Worm (Caenorhabditis elegans) whole organism, L4/young adult: ENCODE data around the gene Y39G8C.2.
"Not testable (repeated sequence)": the region's sequence is repeated elsewhere in the genome, so short reads cannot be mapped to it uniquely, and the experiment has no call there.

Source experiments
- W03F9.2 ChIP-seq: fragments of 150-350 bp; optimal IDR thresholded peaks from 2 replicates; lab custom pipeline; 2014; ENCODE audit warnings: missing biosample characterization, missing genetic modification characterization
- dao-5 ChIP-seq: sonication (generic microtip); optimal IDR thresholded peaks from 2 replicates; lab custom pipeline; 2016; ENCODE audit warnings: missing genotype, missing genetic modification characterization, moderate library complexity, missing compliant biosample characterization
- him-1 ChIP-seq: sonication (generic microtip); optimal IDR thresholded peaks from 2 replicates; lab custom pipeline; 2016; ENCODE audit warnings: missing genotype, missing genetic modification reagents, missing genetic modification characterization, missing compliant biosample characterization

Y39G8C.2 gene

DNA sequence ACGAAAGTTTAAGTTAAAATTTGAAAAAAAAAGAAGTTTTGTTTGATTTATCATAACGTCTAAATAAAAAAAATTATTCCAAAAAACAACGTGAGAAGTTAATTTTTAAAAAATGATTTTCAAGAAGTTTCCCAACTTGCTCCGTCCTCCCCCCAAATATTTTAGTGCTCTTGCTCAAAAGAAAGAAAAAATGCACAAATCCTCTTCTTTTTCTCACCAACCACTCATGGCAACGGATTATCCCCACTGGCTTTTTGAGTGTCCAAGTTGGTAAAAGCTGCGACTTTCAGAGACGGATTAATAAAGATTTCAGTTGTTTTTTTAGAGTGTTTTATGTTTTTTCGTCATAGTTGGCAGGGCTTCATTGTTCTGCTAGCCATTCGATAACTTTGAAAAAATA, at the start of gene Y39G8C.2:
Gene Y39G8C.2, minus strand, starts transcription at position 101 of the 400 bp plus-strand sequence.
- TF ChIP-seq him-1: no peak
- TF ChIP-seq W03F9.2 (tag; lab: Kevin White, UChicago): no peak

- TF ChIP-seq W03F9.2 (tag; lab: Kevin White, UChicago): peak; percentile 27
- TF ChIP-seq him-1: no peak
- TF ChIP-seq dao-5 (tag; lab: Kevin White, UChicago): no peak
These were observed 46.4 kb upstream of the Y39G8C.2 start, which contains the start of gene W03H9.2 for ce11 chrII:14143838-14144268. Gene W03H9.2, minus strand, starts transcription at chrII:14143869.

DNA sequence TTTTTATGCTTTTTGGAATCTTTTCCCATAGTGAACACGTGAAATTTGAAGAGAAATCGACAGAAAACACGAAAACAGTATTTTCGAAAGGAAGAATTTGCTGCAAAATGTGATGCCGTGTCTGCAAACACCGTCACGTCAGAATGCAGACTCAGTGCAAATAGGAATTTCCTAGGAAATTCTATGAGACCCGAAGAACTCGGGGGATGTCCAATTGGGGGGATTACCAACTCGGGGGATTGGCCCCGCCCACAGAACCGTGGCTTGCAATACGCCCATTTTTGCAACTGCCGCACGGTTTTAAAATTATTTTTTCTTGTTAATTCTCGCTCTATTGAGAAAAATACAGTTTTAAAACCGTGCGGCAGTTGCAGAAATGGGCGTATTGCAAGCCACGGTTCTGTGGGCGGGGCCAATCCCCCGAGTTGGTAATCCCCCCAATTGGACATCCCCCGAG, 44.7 kb upstream of the Y39G8C.2 start, which contains the start of gene cacn-1:
Gene cacn-1, minus strand, starts transcription at position 51 of the 457 bp plus-strand sequence.
- not testable (repeated sequence) for TF ChIP-seq him-1; W03F9.2 (tag; lab: Kevin White, UChicago); dao-5 (tag; lab: Kevin White, UChicago)

- TF ChIP-seq him-1: no peak
- no peak for TF ChIP-seq dao-5 (tag; lab: Kevin White, UChicago)
- no peak for TF ChIP-seq W03F9.2 (tag; lab: Kevin White, UChicago)
These were observed 41.5 kb upstream of the Y39G8C.2 start for ce11 chrII:14138849-14139419.

DNA sequence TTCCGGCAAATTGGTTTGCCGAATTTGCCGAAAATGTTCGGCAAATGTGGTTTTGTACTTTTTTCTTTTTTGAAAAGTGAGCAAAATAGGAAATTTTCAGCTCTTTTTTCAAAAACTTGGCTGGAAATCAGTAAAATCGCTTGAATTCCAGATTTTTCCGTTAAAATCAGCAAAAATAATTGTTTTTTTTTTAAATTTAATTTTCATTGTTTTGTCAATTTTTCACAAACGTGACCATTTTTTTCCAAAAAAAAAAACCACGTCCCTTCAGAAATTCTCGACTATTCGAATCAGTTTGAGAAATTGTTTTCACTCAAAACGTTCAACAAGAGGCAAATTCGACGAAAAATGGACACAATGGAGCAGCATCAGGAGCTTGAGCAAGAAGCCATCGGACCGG, 40.1 kb upstream of the Y39G8C.2 start, which contains the start of gene K09E4.1:
Gene K09E4.1, plus strand, starts transcription at position 301 of the 400 bp plus-strand sequence.
- TF ChIP-seq W03F9.2 (tag; lab: Kevin White, UChicago): no peak
- TF ChIP-seq him-1: no peak

- TF ChIP-seq dao-5 (tag; lab: Kevin White, UChicago): no peak
- no peak for TF ChIP-seq W03F9.2 (tag; lab: Kevin White, UChicago)
- no peak for TF ChIP-seq him-1
These were observed 38.9 kb upstream of the Y39G8C.2 start for ce11 chrII:14136302-14136701.

ce11 chrII:14132733-14133132, 35.3 kb upstream of the Y39G8C.2 start, which contains the start of gene algn-3:
Gene algn-3, minus strand, starts transcription at chrII:14132833.
- TF ChIP-seq him-1: no peak
- no peak for TF ChIP-seq W03F9.2 (tag; lab: Kevin White, UChicago)
- no peak for TF ChIP-seq dao-5 (tag; lab: Kevin White, UChicago)

DNA sequence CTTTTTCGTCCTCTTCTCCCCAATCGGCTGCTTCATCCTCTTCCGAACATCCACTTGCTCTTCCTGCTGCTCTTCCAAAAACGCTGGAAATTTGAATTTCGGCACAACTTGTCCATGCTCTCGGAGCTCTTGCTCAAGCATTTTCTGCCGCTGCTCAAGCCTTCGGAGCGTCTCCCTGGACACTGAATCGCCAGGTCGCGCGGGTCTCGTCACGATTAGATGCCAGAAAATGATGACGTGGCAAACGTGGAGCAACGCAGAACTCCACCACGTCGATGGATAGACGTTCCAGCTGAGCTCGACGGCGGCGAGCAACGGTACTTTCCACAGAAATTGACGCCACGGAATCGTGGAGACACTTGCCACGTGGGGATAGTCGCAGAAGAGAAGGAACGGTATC, 31.8 kb upstream of the Y39G8C.2 start:
- TF ChIP-seq him-1: no peak

DNA sequence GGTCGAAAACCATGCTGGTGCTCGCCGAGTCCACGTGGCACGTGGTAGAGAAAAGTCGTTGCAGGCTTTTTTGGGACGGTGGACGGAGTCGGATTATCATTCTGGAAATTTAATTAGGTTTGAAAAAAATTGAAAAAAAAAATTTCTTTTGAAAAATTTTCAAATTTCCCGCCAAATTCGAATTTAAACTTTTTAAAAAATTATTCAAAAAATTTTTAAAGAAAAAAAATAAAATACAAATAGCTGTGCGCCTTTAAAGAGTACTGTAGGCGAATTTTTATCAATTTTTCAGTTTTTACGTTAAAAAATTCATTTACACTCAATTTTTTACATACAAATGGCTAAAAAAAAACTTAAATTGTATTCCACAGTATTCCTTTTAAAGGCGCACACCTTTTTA, 29.4 kb upstream of the Y39G8C.2 start, which contains the start of gene K09E4.3:
Gene K09E4.3, minus strand, starts transcription at position 101 of the 400 bp plus-strand sequence.
- no peak for TF ChIP-seq W03F9.2 (tag; lab: Kevin White, UChicago)

ce11 chrII:14122065-14122464, 24.6 kb upstream of the Y39G8C.2 start, which contains the start of gene K09E4.4:
Gene K09E4.4, minus strand, starts transcription at chrII:14122165.
- TF ChIP-seq dao-5 (tag; lab: Kevin White, UChicago) (no peak), him-1 (no peak), W03F9.2 (tag; lab: Kevin White, UChicago) (no peak)

DNA sequence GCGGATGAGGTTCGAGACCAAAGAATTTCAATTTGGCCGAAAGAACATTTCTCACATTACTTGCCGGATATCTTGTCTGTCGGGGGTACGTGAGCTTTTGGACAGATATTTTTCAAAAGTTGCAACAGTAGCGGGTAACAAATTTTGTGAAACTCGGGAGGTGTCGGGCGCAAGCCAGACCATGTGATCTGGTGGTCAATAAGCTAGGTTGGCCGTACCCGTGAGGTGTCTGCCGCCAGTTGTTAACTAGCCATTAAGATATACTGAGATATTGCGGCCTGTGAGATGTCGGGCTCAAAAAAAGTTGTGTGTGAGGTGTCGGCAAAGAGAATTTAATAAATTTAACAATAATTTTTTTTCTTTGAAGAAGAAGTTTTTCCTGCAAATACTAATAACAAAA, 21.0 kb upstream of the Y39G8C.2 start:
- TF ChIP-seq dao-5 (tag; lab: Kevin White, UChicago) (no peak), W03F9.2 (tag; lab: Kevin White, UChicago) (no peak), him-1 (no peak)

ce11 chrII:14112842-14113241, 15.4 kb upstream of the Y39G8C.2 start:
- TF ChIP-seq dao-5 (tag; lab: Kevin White, UChicago) (no peak), W03F9.2 (tag; lab: Kevin White, UChicago) (no peak), him-1 (no peak)

DNA sequence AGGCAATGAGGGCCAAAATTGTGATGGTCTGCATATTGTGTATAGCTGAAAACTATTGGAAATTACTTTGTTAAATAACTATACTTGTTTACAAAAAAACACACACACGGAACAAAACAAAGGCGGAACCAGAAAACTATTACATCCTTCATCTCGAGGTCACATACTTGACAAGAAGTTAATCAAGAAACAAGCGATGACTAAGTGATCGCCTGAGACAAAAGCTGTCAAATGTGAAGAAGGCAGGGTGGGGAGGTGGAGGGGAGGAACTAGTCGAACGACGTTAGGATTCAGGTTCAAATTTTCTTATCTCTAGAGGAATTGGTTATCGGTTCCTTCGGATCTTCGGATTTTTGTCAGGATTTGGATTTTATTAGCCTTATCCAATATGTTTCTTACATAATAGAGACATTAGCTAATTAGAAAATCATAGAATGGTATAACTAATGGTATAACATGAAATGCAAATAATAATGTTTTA, 11.8 kb upstream of the Y39G8C.2 start, which contains the start of gene cpg-7:
Gene cpg-7, minus strand, starts transcription at position 51 of the 481 bp plus-strand sequence.
- TF ChIP-seq W03F9.2 (tag; lab: Kevin White, UChicago): no peak
- TF ChIP-seq him-1: no peak
- no peak for TF ChIP-seq dao-5 (tag; lab: Kevin White, UChicago)

ce11 chrII:14106164-14106563, 8.7 kb upstream of the Y39G8C.2 start:
- TF ChIP-seq W03F9.2 (tag; lab: Kevin White, UChicago) (no peak), him-1 (no peak), dao-5 (tag; lab: Kevin White, UChicago) (no peak)

ce11 chrII:14104470-14104869, 7.1 kb upstream of the Y39G8C.2 start, which contains the start of gene gur-4:
Gene gur-4, plus strand, starts transcription at chrII:14104770.
- TF ChIP-seq him-1: no peak
- no peak for TF ChIP-seq W03F9.2 (tag; lab: Kevin White, UChicago)
- no peak for TF ChIP-seq dao-5 (tag; lab: Kevin White, UChicago)
